Worm (Caenorhabditis elegans) whole organism, L2 larva: ENCODE results near the gene fut-3.
A peak's percentile ranks its signal among the peaks of the same experiment; 100 is the strongest.

ENCODE experiments used
- C34F6.9 ChIP-seq: fragments of 150-350 bp; optimal IDR thresholded peaks from 2 replicates; lab custom pipeline; 2014; ENCODE audit warnings: missing biosample characterization, missing genetic modification characterization
- F13H6.1 ChIP-seq: sonication (generic microtip); optimal IDR thresholded peaks from 2 replicates; lab custom pipeline; 2016; ENCODE audit warnings: missing genetic modification characterization, missing compliant biosample characterization
- R02D3.7 ChIP-seq: fragments of 150-350 bp; optimal IDR thresholded peaks from 2 replicates; lab custom pipeline; 2014; ENCODE audit warnings: missing biosample characterization, missing genetic modification characterization
- Y55F3AM.14 ChIP-seq: fragments of 200-800 bp; sonication (Bioruptor generic); optimal IDR thresholded peaks from 2 replicates; lab custom pipeline; 2018; ENCODE audit warnings: mild to moderate bottlenecking, missing genetic modification characterization, missing compliant biosample characterization
- ZK546.5 ChIP-seq: sonication (generic microtip); optimal IDR thresholded peaks from 2 replicates; lab custom pipeline; 2017; ENCODE audit warnings: missing biosample characterization, missing genetic modification characterization
- alr-1 ChIP-seq: fragments of 150-350 bp; optimal IDR thresholded peaks from 2 replicates; lab custom pipeline; 2014; ENCODE audit warnings: missing biosample characterization, missing genetic modification characterization
- aly-2 ChIP-seq: fragments of 150-350 bp; optimal IDR thresholded peaks from 2 replicates; lab custom pipeline; 2014; ENCODE audit warnings: missing biosample characterization, missing genetic modification characterization
- ama-1 ChIP-seq: fragments of 150-350 bp; optimal IDR thresholded peaks from 2 replicates; lab custom pipeline; 2018; ENCODE audit warnings: inconsistent platforms
- blmp-1 ChIP-seq: sonication (generic microtip); optimal IDR thresholded peaks from 2 replicates; lab custom pipeline; 2017; ENCODE audit warnings: missing genetic modification characterization, mild to moderate bottlenecking, missing compliant biosample characterization, antibody characterized with exemption, moderate library complexity; ENCODE audit not compliant: insufficient read depth
- ceh-16 ChIP-seq: fragments of 150-350 bp; optimal IDR thresholded peaks from 2 replicates; lab custom pipeline; 2014; ENCODE audit warnings: missing biosample characterization, missing genetic modification characterization
- ceh-82 ChIP-seq: fragments of 150-350 bp; optimal IDR thresholded peaks from 2 replicates; lab custom pipeline; 2014; ENCODE audit warnings: missing biosample characterization, missing genetic modification characterization
- crh-2 ChIP-seq: sonication (generic microtip); optimal IDR thresholded peaks from 2 replicates; lab custom pipeline; 2017; ENCODE audit warnings: missing biosample characterization, missing genetic modification characterization
- dmd-4 ChIP-seq: sonication (generic microtip); optimal IDR thresholded peaks from 2 replicates; lab custom pipeline; 2017; ENCODE audit warnings: missing biosample characterization, missing genetic modification characterization
- egl-27 ChIP-seq: sonication (generic microtip); optimal IDR thresholded peaks from 3 replicates; lab custom pipeline; 2017; ENCODE audit warnings: missing biosample characterization, missing genetic modification reagents, missing genetic modification characterization
- elt-1 ChIP-seq: fragments of 150-350 bp; optimal IDR thresholded peaks from 2 replicates; lab custom pipeline; 2014; ENCODE audit warnings: missing biosample characterization, missing genetic modification characterization
- elt-3 ChIP-seq: sonication (generic microtip); optimal IDR thresholded peaks from 2 replicates; lab custom pipeline; 2017; ENCODE audit warnings: missing biosample characterization, missing genetic modification characterization
- fos-1 ChIP-seq: fragments of 150-350 bp; optimal IDR thresholded peaks from 2 replicates; lab custom pipeline; 2014; ENCODE audit warnings: missing biosample characterization, missing genetic modification characterization
- gmeb-1 ChIP-seq: fragments of 150-350 bp; optimal IDR thresholded peaks from 2 replicates; lab custom pipeline; 2014; ENCODE audit warnings: missing biosample characterization, missing genetic modification characterization
- lin-11 ChIP-seq: fragments of 150-350 bp; sonication (generic microtip); optimal IDR thresholded peaks from 2 replicates; lab custom pipeline; 2014; ENCODE audit warnings: missing biosample characterization, missing genetic modification characterization, inconsistent platforms, mixed read lengths
- lin-39 ChIP-seq: fragments of 150-350 bp; optimal IDR thresholded peaks from 2 replicates; lab custom pipeline; 2014; ENCODE audit warnings: missing biosample characterization, missing genetic modification reagents, missing genetic modification characterization
- lsy-2 ChIP-seq, 2 experiments: fragments of 150-350 bp in 1 of 2; sonication (generic microtip) in 1 of 2; optimal IDR thresholded peaks; 2 replicates each; lab custom pipeline; 2014 to 2017; ENCODE audit warnings: missing biosample characterization in 2 of 2, missing genetic modification characterization in 2 of 2
- mbf-1 ChIP-seq: sonication (generic microtip); optimal IDR thresholded peaks from 2 replicates; lab custom pipeline; 2017; ENCODE audit warnings: missing biosample characterization, missing genetic modification characterization
- mdl-1 ChIP-seq, 2 experiments: fragments of 150-350 bp in 1 of 2; sonication (generic microtip) in 1 of 2; optimal IDR thresholded peaks; 2 replicates each; lab custom pipeline; 2017; ENCODE audit warnings: missing biosample characterization in 2 of 2, missing genetic modification characterization in 2 of 2
- nhr-11 ChIP-seq: fragments of 150-350 bp; optimal IDR thresholded peaks from 2 replicates; lab custom pipeline; 2014; ENCODE audit warnings: missing biosample characterization, missing genetic modification characterization
- nhr-12 ChIP-seq: fragments of 150-350 bp; optimal IDR thresholded peaks from 2 replicates; lab custom pipeline; 2014; ENCODE audit warnings: missing biosample characterization, missing genetic modification characterization
- nhr-129 ChIP-seq: fragments of 150-350 bp; optimal IDR thresholded peaks from 2 replicates; lab custom pipeline; 2014; ENCODE audit warnings: missing biosample characterization, missing genetic modification characterization
- nhr-21 ChIP-seq: fragments of 150-350 bp; optimal IDR thresholded peaks from 2 replicates; lab custom pipeline; 2014; ENCODE audit warnings: missing biosample characterization, missing genetic modification characterization
- nhr-23 ChIP-seq: fragments of 150-350 bp; optimal IDR thresholded peaks from 2 replicates; lab custom pipeline; 2014; ENCODE audit warnings: missing biosample characterization, missing genetic modification reagents, missing genetic modification characterization
- nhr-237 ChIP-seq: fragments of 150-350 bp; optimal IDR thresholded peaks from 2 replicates; lab custom pipeline; 2014; ENCODE audit warnings: missing biosample characterization, missing genetic modification characterization
- nhr-6 ChIP-seq: fragments of 150-350 bp; optimal IDR thresholded peaks from 2 replicates; lab custom pipeline; 2014; ENCODE audit warnings: missing biosample characterization, missing genetic modification characterization
- nhr-77 ChIP-seq: fragments of 150-350 bp; optimal IDR thresholded peaks from 2 replicates; lab custom pipeline; 2014; ENCODE audit warnings: missing biosample characterization, missing genetic modification characterization
- sem-4 ChIP-seq: fragments of 150-350 bp; optimal IDR thresholded peaks from 2 replicates; lab custom pipeline; 2014; ENCODE audit warnings: missing biosample characterization, missing genetic modification reagents, missing genetic modification characterization
- skn-1 ChIP-seq: sonication (generic microtip); optimal IDR thresholded peaks from 2 replicates; lab custom pipeline; 2017; ENCODE audit warnings: missing biosample characterization, missing genetic modification characterization
- sma-3 ChIP-seq: sonication (generic microtip); optimal IDR thresholded peaks from 2 replicates; lab custom pipeline; 2016; ENCODE audit warnings: missing genetic modification reagents, missing genetic modification characterization, missing compliant biosample characterization
- sma-9 ChIP-seq, 2 experiments: fragments of 150-350 bp in 1 of 2; sonication (generic microtip) in 1 of 2; optimal IDR thresholded peaks; 2 replicates each; lab custom pipeline; 2014 to 2016; ENCODE audit warnings: missing genetic modification characterization in 2 of 2, mild to moderate bottlenecking in 1 of 2, missing biosample characterization in 1 of 2, missing compliant biosample characterization in 1 of 2, missing genetic modification reagents in 1 of 2, moderate library complexity in 1 of 2
- snpc-4 ChIP-seq: fragments of 150-350 bp; optimal IDR thresholded peaks from 2 replicates; lab custom pipeline; 2014; ENCODE audit warnings: missing biosample characterization, missing genetic modification characterization
- unc-39 ChIP-seq: fragments of 150-350 bp; optimal IDR thresholded peaks from 2 replicates; lab custom pipeline; 2014; ENCODE audit warnings: missing biosample characterization, missing genetic modification characterization
- unc-62 ChIP-seq: fragments of 150-350 bp; optimal IDR thresholded peaks from 2 replicates; lab custom pipeline; 2014; ENCODE audit warnings: missing biosample characterization, missing genetic modification reagents, missing genetic modification characterization
- zag-1 ChIP-seq: fragments of 150-350 bp; optimal IDR thresholded peaks from 2 replicates; lab custom pipeline; 2014; ENCODE audit warnings: missing biosample characterization, missing genetic modification characterization
- ztf-4 ChIP-seq: fragments of 150-350 bp; optimal IDR thresholded peaks from 2 replicates; lab custom pipeline; 2014; ENCODE audit warnings: missing biosample characterization, missing genetic modification characterization

The fut-3 gene

ce11 chrII:5698869-5699268 is 39.3 kb upstream of the fut-3 start, which contains the start of the genes C25H3.10 and C25H3.1:
Gene C25H3.10 (minus strand): TSS chrII:5698969.
Gene C25H3.1 (plus strand): TSS chrII:5699071.
- TF ChIP-seq sem-4 (tag; lab: Kevin White, UChicago) (no peak), blmp-1 (no peak), R02D3.7 (tag; lab: Kevin White, UChicago) (no peak), snpc-4 (tag; lab: Kevin White, UChicago) (peak; percentile 6), mdl-1 (tag; optimal IDR thresholded peaks at IDR 0.05; lab: Kevin White, UChicago) (no peak), skn-1 (tag; lab: Kevin White, UChicago) (no peak), elt-1 (tag; lab: Kevin White, UChicago) (no peak)

- TF ChIP-seq sma-9 (GFP tag; optimal IDR thresholded peaks at IDR 0.05; lab: Kevin White, UChicago) (peak; percentile 80), sma-9 (tag; optimal IDR thresholded peaks at IDR 0.05; lab: Kevin White, UChicago) (no peak), ceh-16 (no peak), nhr-11 (tag; lab: Kevin White, UChicago) (no peak), mbf-1 (tag; lab: Kevin White, UChicago) (no peak), mdl-1 (tag; optimal IDR thresholded peaks at IDR 0.05; lab: Kevin White, UChicago) (no peak), sem-4 (tag; lab: Kevin White, UChicago) (no peak), nhr-12 (no peak), lin-11 (tag; lab: Kevin White, UChicago) (no peak), Y55F3AM.14 (GFP tag; lab: Kevin White, UChicago) (no peak), crh-2 (tag; lab: Kevin White, UChicago) (peak; percentile 49), nhr-23 (tag; lab: Kevin White, UChicago) (no peak), fos-1 (tag; lab: Kevin White, UChicago) (peak; percentile 32), nhr-77 (tag; lab: Kevin White, UChicago) (no peak), elt-3 (tag; lab: Kevin White, UChicago) (no peak), egl-27 (tag; lab: Kevin White, UChicago) (no peak), alr-1 (tag; lab: Kevin White, UChicago) (no peak), ZK546.5 (tag; lab: Kevin White, UChicago) (no peak), aly-2 (tag; lab: Kevin White, UChicago) (no peak), lsy-2 (tag; optimal IDR thresholded peaks at IDR 0.05; lab: Kevin White, UChicago) (peak in 1 of 2 experiments; percentile 44), ztf-4 (tag; lab: Kevin White, UChicago) (peak; percentile 34), nhr-129 (tag; lab: Kevin White, UChicago) (peak; percentile 86), F13H6.1 (peak; percentile 10), nhr-21 (tag; lab: Kevin White, UChicago) (peak; percentile 35), snpc-4 (tag; lab: Kevin White, UChicago) (peak; percentile 59), lin-39 (tag; lab: Kevin White, UChicago) (no peak), C34F6.9 (peak; percentile 43), gmeb-1 (peak; percentile 60), ceh-82 (tag; lab: Kevin White, UChicago) (no peak), unc-39 (tag; lab: Kevin White, UChicago) (no peak), sma-3 (GFP tag; lab: Kevin White, UChicago) (peak; percentile 27)
- TF ChIP-seq, all 48 proteins: peak for 12
Measured at ce11 chrII:5698254-5698653, 38.7 kb upstream of the fut-3 start.

ce11 chrII:5697338-5697737 is 37.8 kb upstream of the fut-3 start:
- TF ChIP-seq fos-1 (tag; lab: Kevin White, UChicago) (no peak), sma-3 (GFP tag; lab: Kevin White, UChicago) (no peak), elt-3 (tag; lab: Kevin White, UChicago) (no peak)

DNA sequence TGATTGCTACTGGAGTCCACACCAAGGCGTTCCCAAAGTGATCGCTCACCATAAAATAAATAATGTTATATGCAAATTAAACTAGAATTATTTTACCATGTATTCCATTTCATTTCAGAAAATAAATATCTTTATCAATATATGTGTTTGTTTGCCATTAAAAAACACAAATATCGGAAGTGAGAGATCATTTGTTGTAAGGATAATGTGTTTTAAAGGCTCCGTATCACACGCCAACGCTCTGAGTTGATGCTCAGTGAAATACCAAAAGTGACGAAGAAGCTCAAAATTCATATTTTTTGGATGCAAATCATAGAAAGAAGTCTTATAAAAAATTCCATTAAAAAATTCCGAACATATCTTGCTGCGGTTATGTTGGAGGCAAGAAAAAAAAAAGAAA is 36.6 kb upstream of the fut-3 start:
- TF ChIP-seq unc-62 (GFP tag; lab: Kevin White, UChicago) (no peak), nhr-23 (tag; lab: Kevin White, UChicago) (no peak), gmeb-1 (no peak), ama-1 (lab: Kevin White, UChicago) (no peak), snpc-4 (tag; lab: Kevin White, UChicago) (no peak), aly-2 (tag; lab: Kevin White, UChicago) (no peak), sma-9 (GFP tag; optimal IDR thresholded peaks at IDR 0.05; lab: Kevin White, UChicago) (no peak), sma-9 (tag; optimal IDR thresholded peaks at IDR 0.05; lab: Kevin White, UChicago) (no peak), unc-39 (tag; lab: Kevin White, UChicago) (no peak), nhr-6 (tag; lab: Kevin White, UChicago) (no peak), blmp-1 (no peak), R02D3.7 (tag; lab: Kevin White, UChicago) (no peak), dmd-4 (tag; lab: Kevin White, UChicago) (no peak), nhr-12 (no peak), lin-11 (tag; lab: Kevin White, UChicago) (no peak), ceh-16 (no peak), mdl-1 (tag; optimal IDR thresholded peaks at IDR 0.05; lab: Kevin White, UChicago) (no peak), nhr-237 (no peak), zag-1 (no peak), skn-1 (tag; lab: Kevin White, UChicago) (no peak), sma-3 (GFP tag; lab: Kevin White, UChicago) (no peak)
